Worm (Caenorhabditis elegans) whole organism, L1 larva: ENCODE measurements around the gene C06H5.6.

Experiments
- aly-2 ChIP-seq: fragments of 150-350 bp; optimal IDR thresholded peaks from 2 replicates; lab custom pipeline; 2014; ENCODE audit warnings: missing biosample characterization, missing genetic modification characterization
- ama-1 ChIP-seq: fragments of 150-350 bp; optimal IDR thresholded peaks from 2 replicates; lab custom pipeline; 2014
- dsc-1 ChIP-seq: sonication (generic microtip); optimal IDR thresholded peaks from 2 replicates; lab custom pipeline; 2016; ENCODE audit warnings: mild to moderate bottlenecking, missing genetic modification characterization, missing compliant biosample characterization
- lin-15B ChIP-seq: fragments of 150-350 bp; sonication (generic microtip); optimal IDR thresholded peaks from 3 replicates; lab custom pipeline; 2014; ENCODE audit warnings: missing biosample characterization, missing genetic modification characterization
- nhr-12 ChIP-seq: sonication (generic microtip); optimal IDR thresholded peaks from 2 replicates; lab custom pipeline; 2017; ENCODE audit warnings: missing biosample characterization, missing genetic modification characterization
- pqm-1 ChIP-seq: sonication (generic microtip); optimal IDR thresholded peaks from 3 replicates; lab custom pipeline; 2017; ENCODE audit warnings: missing biosample characterization, missing genetic modification characterization
- snpc-4 ChIP-seq: fragments of 150-350 bp; optimal IDR thresholded peaks from 2 replicates; lab custom pipeline; 2014; ENCODE audit warnings: missing biosample characterization, missing genetic modification characterization
- snu-23 ChIP-seq: sonication (generic microtip); optimal IDR thresholded peaks from 2 replicates; lab custom pipeline; 2016; ENCODE audit warnings: missing genetic modification characterization, missing compliant biosample characterization

DNA sequence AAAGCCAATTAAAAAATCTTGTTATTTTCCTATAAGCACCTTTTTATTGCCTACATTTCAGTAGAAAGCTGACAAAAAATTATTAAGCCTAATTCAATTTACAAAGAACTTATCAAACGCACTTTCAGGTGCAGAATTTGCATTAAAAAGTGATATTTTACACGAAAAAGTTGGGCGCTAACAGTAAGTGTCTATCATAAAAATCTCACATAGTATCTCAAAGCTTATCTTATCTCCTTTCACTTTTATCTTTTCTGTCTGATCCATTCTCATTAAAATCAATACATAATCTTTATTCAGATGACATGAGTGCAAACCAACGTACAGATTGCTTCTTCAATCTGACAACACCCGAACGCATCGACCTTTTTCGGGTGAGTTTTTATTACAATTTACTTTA, 21.2 kb upstream of the C06H5.6 start, which contains the start of gene dcar-1:
- TF ChIP-seq snpc-4 (no peak), ama-1 (no peak), pqm-1 (tag; lab: Kevin White, UChicago) (no peak), nhr-12 (tag; lab: Kevin White, UChicago) (no peak), snu-23 (GFP tag; lab: Kevin White, UChicago) (no peak), lin-15B (tag; lab: Kevin White, UChicago) (no peak), aly-2 (no peak), dsc-1 (tag; lab: Kevin White, UChicago) (no peak)
